Worm (Caenorhabditis elegans) whole organism, L4/young adult: ENCODE results near the gene mlp-1.

Source experiments
- W03F9.2 ChIP-seq: fragments of 150-350 bp; optimal IDR thresholded peaks from 2 replicates; lab custom pipeline; 2014; ENCODE audit warnings: missing biosample characterization, missing genetic modification characterization
- him-1 ChIP-seq: sonication (generic microtip); optimal IDR thresholded peaks from 2 replicates; lab custom pipeline; 2016; ENCODE audit warnings: missing genotype, missing genetic modification reagents, missing genetic modification characterization, missing compliant biosample characterization

DNA sequence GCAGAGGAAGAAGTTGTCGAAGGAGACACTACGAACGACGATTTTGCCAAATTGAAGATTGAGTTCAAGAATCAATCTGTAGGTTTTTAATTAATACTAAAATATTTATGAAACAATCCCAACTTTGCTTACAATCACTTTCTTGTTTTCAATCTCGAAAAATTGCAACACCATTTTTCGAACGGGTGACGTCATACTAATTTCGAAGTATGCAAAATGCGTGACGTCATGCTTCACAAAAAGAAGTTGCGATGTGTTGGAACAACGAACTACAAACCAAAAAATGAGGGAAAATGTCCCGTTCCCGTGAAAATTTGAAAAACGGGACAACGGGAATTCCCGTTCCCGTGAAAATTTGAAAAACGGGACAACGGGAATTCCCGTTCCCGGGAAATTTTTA lies 7.2 kb downstream of the mlp-1 start:
- TF ChIP-seq him-1 (tag; lab: Kevin White, UChicago) (no peak), W03F9.2 (no peak)
